Worm (Caenorhabditis elegans) whole organism, L3 larva: ENCODE results near the gene R09A8.2.

ENCODE experiments used
- R02D3.7 ChIP-seq: fragments of 150-350 bp; optimal IDR thresholded peaks from 2 replicates; lab custom pipeline; 2014; ENCODE audit warnings: missing biosample characterization, missing genetic modification characterization
- ZK546.5 ChIP-seq: sonication (generic microtip); optimal IDR thresholded peaks from 2 replicates; lab custom pipeline; 2017; ENCODE audit warnings: missing biosample characterization, missing genetic modification characterization
- aly-2 ChIP-seq: fragments of 150-350 bp; optimal IDR thresholded peaks from 2 replicates; lab custom pipeline; 2014; ENCODE audit warnings: missing biosample characterization, missing genetic modification characterization
- ama-1 ChIP-seq: fragments of 150-350 bp; optimal IDR thresholded peaks from 2 replicates; lab custom pipeline; 2018
- ceh-16 ChIP-seq: sonication (generic microtip); optimal IDR thresholded peaks from 2 replicates; lab custom pipeline; 2017; ENCODE audit warnings: missing biosample characterization, missing genetic modification characterization
- ceh-28 ChIP-seq: fragments of 150-350 bp; optimal IDR thresholded peaks from 2 replicates; lab custom pipeline; 2014; ENCODE audit warnings: missing biosample characterization, missing genetic modification reagents, missing genetic modification characterization
- ceh-82 ChIP-seq: fragments of 150-350 bp; optimal IDR thresholded peaks from 2 replicates; lab custom pipeline; 2014; ENCODE audit warnings: missing biosample characterization, missing genetic modification characterization
- ceh-9 ChIP-seq: sonication (generic microtip); optimal IDR thresholded peaks from 2 replicates; lab custom pipeline; 2018; ENCODE audit warnings: missing biosample characterization, missing genetic modification characterization
- daf-12 ChIP-seq: fragments of 150-350 bp; optimal IDR thresholded peaks from 2 replicates; lab custom pipeline; 2014; ENCODE audit warnings: missing biosample characterization, missing genetic modification reagents, missing genetic modification characterization
- egl-27 ChIP-seq: sonication (generic microtip); optimal IDR thresholded peaks from 4 replicates; lab custom pipeline; 2017; ENCODE audit warnings: missing biosample characterization, missing genetic modification reagents, missing genetic modification characterization
- egl-5 ChIP-seq: fragments of 150-350 bp; optimal IDR thresholded peaks from 2 replicates; lab custom pipeline; 2017; ENCODE audit warnings: missing biosample characterization, missing genetic modification reagents, missing genetic modification characterization, inconsistent platforms
- elt-1 ChIP-seq: fragments of 150-350 bp; optimal IDR thresholded peaks from 2 replicates; lab custom pipeline; 2014; ENCODE audit warnings: missing biosample characterization, missing genetic modification characterization
- elt-2 ChIP-seq: sonication (generic microtip); optimal IDR thresholded peaks from 2 replicates; lab custom pipeline; 2016; ENCODE audit warnings: missing genetic modification reagents, mild to moderate bottlenecking, missing genetic modification characterization, missing compliant biosample characterization
- elt-3 ChIP-seq, 3 experiments: fragments of 150-350 bp in 1 of 3; sonication (generic microtip) in 2 of 3; optimal IDR thresholded peaks; 2 replicates in 2 of 3; 4 replicates in 1 of 3; lab custom pipeline; 2014 to 2017; ENCODE audit warnings: missing biosample characterization in 3 of 3, missing genetic modification characterization in 3 of 3
- eor-1 ChIP-seq, 2 experiments: fragments of 150-350 bp; optimal IDR thresholded peaks; 2 replicates each; lab custom pipeline; 2014 to 2018; ENCODE audit warnings: missing biosample characterization in 2 of 2, missing genetic modification characterization in 2 of 2
- fkh-10 ChIP-seq: sonication (generic microtip); optimal IDR thresholded peaks from 2 replicates; lab custom pipeline; 2017; ENCODE audit warnings: missing biosample characterization, missing genetic modification reagents, missing genetic modification characterization
- fkh-2 ChIP-seq: fragments of 150-350 bp; optimal IDR thresholded peaks from 2 replicates; lab custom pipeline; 2014; ENCODE audit warnings: missing biosample characterization, missing genetic modification reagents, missing genetic modification characterization
- fos-1 ChIP-seq: fragments of 150-350 bp; optimal IDR thresholded peaks from 2 replicates; lab custom pipeline; 2014; ENCODE audit warnings: missing biosample characterization, missing genetic modification characterization
- hmg-11 ChIP-seq: sonication (generic microtip); optimal IDR thresholded peaks from 2 replicates; lab custom pipeline; 2016; ENCODE audit warnings: missing genetic modification characterization, missing compliant biosample characterization
- jun-1 ChIP-seq: fragments of 150-350 bp; optimal IDR thresholded peaks from 2 replicates; lab custom pipeline; 2014; ENCODE audit warnings: missing biosample characterization, missing genetic modification reagents, missing genetic modification characterization
- lin-15B ChIP-seq: fragments of 150-350 bp; optimal IDR thresholded peaks from 2 replicates; lab custom pipeline; 2014; ENCODE audit warnings: missing biosample characterization, missing genetic modification characterization
- lin-39 ChIP-seq: fragments of 150-350 bp; optimal IDR thresholded peaks from 2 replicates; lab custom pipeline; 2018; ENCODE audit warnings: missing biosample characterization, missing genetic modification reagents, missing genetic modification characterization
- lsy-12 ChIP-seq: sonication (generic microtip); optimal IDR thresholded peaks from 2 replicates; lab custom pipeline; 2016; ENCODE audit warnings: mild to moderate bottlenecking, missing genetic modification characterization, missing compliant biosample characterization
- mdl-1 ChIP-seq: fragments of 150-350 bp; optimal IDR thresholded peaks from 2 replicates; lab custom pipeline; 2014; ENCODE audit warnings: missing biosample characterization, missing genetic modification characterization
- mml-1 ChIP-seq: fragments of 150-350 bp; sonication (generic microtip); optimal IDR thresholded peaks from 3 replicates; lab custom pipeline; 2014; ENCODE audit warnings: missing biosample characterization, missing genetic modification characterization
- nfya-1 ChIP-seq: sonication (generic microtip); optimal IDR thresholded peaks from 2 replicates; lab custom pipeline; 2017; ENCODE audit warnings: missing genetic modification characterization, mild to moderate bottlenecking, missing compliant biosample characterization, antibody characterized with exemption, moderate library complexity; ENCODE audit not compliant: insufficient read depth
- nhr-11 ChIP-seq: fragments of 150-350 bp; optimal IDR thresholded peaks from 2 replicates; lab custom pipeline; 2014; ENCODE audit warnings: missing biosample characterization, missing genetic modification characterization
- nhr-12 ChIP-seq: fragments of 150-350 bp; optimal IDR thresholded peaks from 2 replicates; lab custom pipeline; 2014; ENCODE audit warnings: missing biosample characterization, missing genetic modification characterization
- nhr-23 ChIP-seq: fragments of 150-350 bp; optimal IDR thresholded peaks from 2 replicates; lab custom pipeline; 2014; ENCODE audit warnings: missing biosample characterization, missing genetic modification reagents, missing genetic modification characterization
- nhr-237 ChIP-seq: fragments of 150-350 bp; optimal IDR thresholded peaks from 2 replicates; lab custom pipeline; 2014; ENCODE audit warnings: missing biosample characterization, missing genetic modification characterization
- nhr-25 ChIP-seq: sonication (generic microtip); optimal IDR thresholded peaks from 2 replicates; lab custom pipeline; 2017; ENCODE audit warnings: missing biosample characterization, missing genetic modification characterization
- nhr-28 ChIP-seq: fragments of 150-350 bp; optimal IDR thresholded peaks from 2 replicates; lab custom pipeline; 2014; ENCODE audit warnings: missing biosample characterization, missing genetic modification characterization
- nhr-43 ChIP-seq: sonication (generic microtip); optimal IDR thresholded peaks from 2 replicates; lab custom pipeline; 2016; ENCODE audit warnings: mild to moderate bottlenecking, missing genetic modification characterization, missing compliant biosample characterization; ENCODE audit not compliant: poor library complexity, severe bottlenecking
- nhr-67 ChIP-seq: fragments of 150-350 bp; optimal IDR thresholded peaks from 2 replicates; lab custom pipeline; 2014; ENCODE audit warnings: missing biosample characterization, missing genetic modification characterization
- nhr-76 ChIP-seq: fragments of 150-350 bp; sonication (generic microtip); optimal IDR thresholded peaks from 5 replicates; lab custom pipeline; 2014; ENCODE audit warnings: missing biosample characterization, missing genetic modification characterization
- nhr-77 ChIP-seq: fragments of 150-350 bp; optimal IDR thresholded peaks from 2 replicates; lab custom pipeline; 2014; ENCODE audit warnings: missing biosample characterization, missing genetic modification characterization
- pha-4 ChIP-seq: fragments of 150-350 bp; optimal IDR thresholded peaks from 2 replicates; lab custom pipeline; 2014; ENCODE audit warnings: missing biosample characterization, missing genetic modification reagents, missing genetic modification characterization
- pqm-1 ChIP-seq: fragments of 150-350 bp; optimal IDR thresholded peaks from 2 replicates; lab custom pipeline; 2017; ENCODE audit warnings: missing biosample characterization, missing genetic modification characterization, inconsistent platforms
- sea-2 ChIP-seq: fragments of 150-350 bp; sonication (generic microtip); optimal IDR thresholded peaks from 4 replicates; lab custom pipeline; 2014; ENCODE audit warnings: missing biosample characterization, missing genetic modification reagents, missing genetic modification characterization
- skn-1 ChIP-seq: fragments of 150-350 bp; optimal IDR thresholded peaks from 2 replicates; lab custom pipeline; 2014; ENCODE audit warnings: missing biosample characterization, missing genetic modification characterization
- snpc-4 ChIP-seq: fragments of 150-350 bp; optimal IDR thresholded peaks from 2 replicates; lab custom pipeline; 2014; ENCODE audit warnings: missing biosample characterization, missing genetic modification characterization
- tbx-2 ChIP-seq: sonication (generic microtip); optimal IDR thresholded peaks from 2 replicates; lab custom pipeline; 2016; ENCODE audit warnings: mild to moderate bottlenecking, missing genetic modification characterization, missing compliant biosample characterization
- unc-39 ChIP-seq: sonication (generic microtip); optimal IDR thresholded peaks from 4 replicates; lab custom pipeline; 2017; ENCODE audit warnings: missing biosample characterization, missing genetic modification characterization
- unc-62 ChIP-seq: fragments of 150-350 bp; sonication (generic microtip); optimal IDR thresholded peaks from 4 replicates; lab custom pipeline; 2014; ENCODE audit warnings: missing biosample characterization, missing genetic modification reagents, missing genetic modification characterization
- zag-1 ChIP-seq: fragments of 150-350 bp; optimal IDR thresholded peaks from 2 replicates; lab custom pipeline; 2014; ENCODE audit warnings: missing biosample characterization, missing genetic modification characterization
- ztf-11 ChIP-seq: fragments of 150-350 bp; optimal IDR thresholded peaks from 2 replicates; lab custom pipeline; 2014; ENCODE audit warnings: missing biosample characterization, missing genetic modification characterization
- ztf-4 ChIP-seq: fragments of 150-350 bp; optimal IDR thresholded peaks from 2 replicates; lab custom pipeline; 2014; ENCODE audit warnings: missing biosample characterization, missing genetic modification characterization

R09A8.2 gene

DNA sequence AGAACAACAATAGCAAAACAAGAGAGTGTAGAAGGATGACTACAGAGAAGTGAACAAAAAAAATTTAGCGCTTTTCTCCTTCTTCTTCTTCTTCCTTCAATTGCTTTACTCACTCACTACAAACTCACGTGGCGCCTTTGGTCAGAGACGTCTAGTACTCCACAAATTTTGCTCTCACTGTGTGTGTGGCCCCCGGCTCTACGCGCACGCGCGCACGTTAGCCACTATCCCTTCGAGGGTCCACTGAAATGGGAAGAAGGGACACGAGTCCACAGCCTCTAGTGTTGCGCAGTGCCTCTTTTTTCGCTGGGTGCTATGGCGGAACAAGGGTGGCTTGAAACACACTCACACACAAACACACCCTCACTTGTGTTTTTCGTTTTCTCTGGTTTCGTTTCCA lies 10.0 kb downstream of the R09A8.2 start:
- TF ChIP-seq nhr-76 (tag; lab: Kevin White, UChicago): no peak
- TF ChIP-seq nfya-1 (tag; lab: Kevin White, UChicago): peak; percentile 40
- no peak for TF ChIP-seq nhr-77 (tag; lab: Kevin White, UChicago)
- TF ChIP-seq lsy-12 (tag; lab: Kevin White, UChicago): no peak
- TF ChIP-seq mdl-1 (tag; lab: Kevin White, UChicago): peak; percentile 59
- no peak for TF ChIP-seq nhr-43
- TF ChIP-seq unc-62 (GFP tag; lab: Kevin White, UChicago): no peak
- no peak for TF ChIP-seq nhr-28 (tag; lab: Kevin White, UChicago)
- no peak for TF ChIP-seq nhr-67
- peak; percentile 18 for TF ChIP-seq fkh-10 (GFP tag; lab: Kevin White, UChicago)
- TF ChIP-seq daf-12: no peak
- TF ChIP-seq ceh-28: no peak
- TF ChIP-seq hmg-11: peak; percentile 2
- peak; percentile 86 for TF ChIP-seq lin-39 (tag; lab: Kevin White, UChicago)
- no peak for TF ChIP-seq ama-1
- no peak for TF ChIP-seq jun-1 (tag; lab: Kevin White, UChicago)
- no peak for TF ChIP-seq nhr-25

DNA sequence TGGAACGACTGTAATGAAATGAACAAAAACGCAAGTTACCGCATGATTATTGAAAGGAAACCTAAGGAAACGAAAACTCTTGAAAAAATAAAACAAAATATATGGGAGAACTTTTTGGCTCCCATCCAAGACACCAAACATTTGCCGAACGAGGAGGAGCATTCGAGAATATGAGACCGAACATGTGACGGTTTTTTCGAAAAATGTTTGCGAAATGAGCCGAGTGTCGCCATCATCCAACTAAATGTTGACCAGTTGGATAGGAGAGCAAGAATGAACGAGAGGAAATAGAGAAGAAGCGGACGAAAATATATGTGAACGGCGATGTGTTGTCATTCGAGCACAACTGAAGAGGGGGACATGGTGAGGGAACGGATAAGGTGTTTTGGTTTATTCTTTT lies 10.7 kb downstream of the R09A8.2 start:
- peak; percentile 93 for TF ChIP-seq pha-4 (tag; lab: Kevin White, UChicago)
- TF ChIP-seq lin-39 (tag; lab: Kevin White, UChicago): no peak
- TF ChIP-seq nhr-77 (tag; lab: Kevin White, UChicago): no peak

DNA sequence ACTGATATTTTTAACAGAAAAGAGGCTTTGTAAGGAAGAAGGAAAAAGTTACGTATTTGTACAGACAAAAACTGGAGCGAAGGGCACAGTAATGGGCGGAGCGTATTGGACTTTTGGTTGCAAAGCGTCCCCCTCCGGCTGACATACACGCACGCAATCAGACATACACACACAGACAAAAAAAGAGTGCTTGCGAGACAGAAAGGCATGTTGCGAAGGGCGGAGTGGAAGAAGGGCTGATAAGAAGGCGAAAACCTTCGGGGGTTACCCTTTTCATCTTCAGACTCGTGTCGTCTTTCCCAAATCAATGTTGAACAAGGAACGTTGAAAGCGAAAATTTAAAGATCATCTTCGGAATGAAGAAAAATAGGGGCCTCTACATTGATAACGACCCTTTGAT lies 11.3 kb downstream of the R09A8.2 start:
- TF ChIP-seq egl-5 (tag; lab: Kevin White, UChicago) (no peak), ama-1 (no peak), ceh-16 (no peak), ceh-9 (tag; lab: Kevin White, UChicago) (no peak), eor-1 (tag; optimal IDR thresholded peaks at IDR 0.05; lab: Kevin White, UChicago) (no peak), lin-15B (no peak), elt-1 (tag; lab: Kevin White, UChicago) (no peak), aly-2 (tag; lab: Kevin White, UChicago) (no peak), elt-3 (tag; optimal IDR thresholded peaks at IDR 0.05; lab: Kevin White, UChicago) (peak; percentile 34 to 49 (median 36)), nhr-12 (tag; lab: Kevin White, UChicago) (no peak), daf-12 (no peak), fos-1 (tag; lab: Kevin White, UChicago) (no peak), hmg-11 (no peak), nhr-76 (tag; lab: Kevin White, UChicago) (no peak), jun-1 (tag; lab: Kevin White, UChicago) (peak; percentile 80), nhr-43 (peak; percentile 54), nhr-23 (tag; lab: Kevin White, UChicago) (peak; percentile 74), pha-4 (tag; lab: Kevin White, UChicago) (peak; percentile 19), ceh-82 (no peak), fkh-10 (GFP tag; lab: Kevin White, UChicago) (no peak), zag-1 (no peak), skn-1 (tag; lab: Kevin White, UChicago) (no peak), lin-39 (tag; lab: Kevin White, UChicago) (peak; percentile 17), fkh-2 (tag; lab: Kevin White, UChicago) (no peak), tbx-2 (tag; lab: Kevin White, UChicago) (no peak), pqm-1 (tag; lab: Kevin White, UChicago) (peak; percentile 83), nhr-237 (tag; lab: Kevin White, UChicago) (no peak), mdl-1 (tag; lab: Kevin White, UChicago) (peak; percentile 71), nhr-11 (tag; lab: Kevin White, UChicago) (no peak), snpc-4 (tag; lab: Kevin White, UChicago) (no peak), elt-2 (tag; lab: Kevin White, UChicago) (peak; percentile 92), ztf-11 (tag; lab: Kevin White, UChicago) (no peak), ZK546.5 (tag; lab: Kevin White, UChicago) (no peak), nfya-1 (tag; lab: Kevin White, UChicago) (peak; percentile 42), unc-62 (GFP tag; lab: Kevin White, UChicago) (no peak), nhr-77 (tag; lab: Kevin White, UChicago) (no peak), nhr-67 (no peak), nhr-28 (tag; lab: Kevin White, UChicago) (no peak), egl-27 (tag; lab: Kevin White, UChicago) (no peak), nhr-25 (peak; percentile 62), unc-39 (tag; lab: Kevin White, UChicago) (no peak), ceh-28 (peak; percentile 49), mml-1 (tag; lab: Kevin White, UChicago) (no peak), sea-2 (GFP tag; lab: Kevin White, UChicago) (no peak), R02D3.7 (tag; lab: Kevin White, UChicago) (no peak), lsy-12 (tag; lab: Kevin White, UChicago) (peak; percentile 64), ztf-4 (tag; lab: Kevin White, UChicago) (no peak)
